Worm (Caenorhabditis elegans) whole organism, L1 larva: Measurements from ENCODE around the gene mpk-1.

Experiments used
- C04F5.9 ChIP-seq: sonication (generic microtip); optimal IDR thresholded peaks from 2 replicates; lab custom pipeline; 2016; ENCODE audit warnings: missing genetic modification characterization, missing compliant biosample characterization
- F16B12.6 ChIP-seq: fragments of 150-350 bp; optimal IDR thresholded peaks from 2 replicates; lab custom pipeline; 2014; ENCODE audit warnings: missing biosample characterization, missing genetic modification characterization
- aha-1 ChIP-seq: fragments of 150-350 bp; optimal IDR thresholded peaks from 2 replicates; lab custom pipeline; 2014; ENCODE audit warnings: missing biosample characterization, missing genetic modification characterization
- ama-1 ChIP-seq: fragments of 150-350 bp; optimal IDR thresholded peaks from 2 replicates; lab custom pipeline; 2014
- blmp-1 ChIP-seq: fragments of 150-350 bp; optimal IDR thresholded peaks from 2 replicates; lab custom pipeline; 2014; ENCODE audit warnings: missing biosample characterization, missing genetic modification characterization
- ceh-63 ChIP-seq: fragments of 200-800 bp; sonication (Bioruptor generic); optimal IDR thresholded peaks from 2 replicates; lab custom pipeline; 2018; ENCODE audit warnings: mild to moderate bottlenecking, missing genetic modification characterization, missing compliant biosample characterization
- ceh-82 ChIP-seq, 3 experiments: fragments of 150-350 bp in 1 of 3; sonication (generic microtip) in 2 of 3; optimal IDR thresholded peaks; 2 replicates each; lab custom pipeline; 2014 to 2017; ENCODE audit warnings: missing biosample characterization in 3 of 3, missing genetic modification characterization in 3 of 3
- ceh-90 ChIP-seq: sonication (generic microtip); optimal IDR thresholded peaks from 2 replicates; lab custom pipeline; 2016; ENCODE audit warnings: missing genetic modification characterization, missing compliant biosample characterization
- ces-1 ChIP-seq: fragments of 150-350 bp; optimal IDR thresholded peaks from 2 replicates; lab custom pipeline; 2014; ENCODE audit warnings: missing biosample characterization, missing genetic modification reagents, missing genetic modification characterization
- dsc-1 ChIP-seq: sonication (generic microtip); optimal IDR thresholded peaks from 2 replicates; lab custom pipeline; 2016; ENCODE audit warnings: mild to moderate bottlenecking, missing genetic modification characterization, missing compliant biosample characterization
- efl-1 ChIP-seq, 4 experiments: fragments of 150-350 bp; optimal IDR thresholded peaks in 3 of 4; peaks in 1 of 4; 1 replicate in 1 of 4; 2 replicates in 3 of 4; lab custom pipeline; 2014; ENCODE audit warnings: missing biosample characterization in 2 of 4, missing genetic modification characterization in 2 of 4, missing genetic modification reagents in 2 of 4
- elt-2 ChIP-seq: sonication (generic microtip); optimal IDR thresholded peaks from 2 replicates; lab custom pipeline; 2016; ENCODE audit warnings: missing genetic modification characterization, mild to moderate bottlenecking, inconsistent platforms, missing compliant biosample characterization, missing genetic modification reagents
- elt-3 ChIP-seq, 6 experiments: fragments of 150-350 bp in 1 of 6; sonication (generic microtip); optimal IDR thresholded peaks; 2 replicates each; lab custom pipeline; 2017 to 2018; ENCODE audit warnings: missing biosample characterization in 6 of 6, missing genetic modification characterization in 6 of 6, inconsistent platforms in 1 of 6
- ets-5 ChIP-seq: fragments of 200-800 bp; sonication (Bioruptor generic); IDR thresholded peaks from 2 replicates; pipeline ENCODE4 v1.3.6; 2022; ENCODE audit warnings: missing genetic modification characterization, missing compliant biosample characterization
- fkh-8 ChIP-seq: sonication (generic microtip); optimal IDR thresholded peaks from 2 replicates; lab custom pipeline; 2016; ENCODE audit warnings: mild to moderate bottlenecking, missing genetic modification characterization, missing compliant biosample characterization
- grh-1 ChIP-seq: fragments of 200-800 bp; sonication (Bioruptor generic); IDR thresholded peaks from 2 replicates; pipeline ENCODE4 v1.3.6; 2022; ENCODE audit warnings: missing genetic modification reagents, missing genetic modification characterization, missing compliant biosample characterization
- hlh-17 ChIP-seq: fragments of 200-800 bp; sonication (Bioruptor generic); optimal IDR thresholded peaks from 2 replicates; lab custom pipeline; 2018; ENCODE audit warnings: missing genetic modification characterization, mild to moderate bottlenecking, missing compliant biosample characterization, moderate library complexity, borderline replicate concordance
- hlh-4 ChIP-seq: sonication (generic microtip); optimal IDR thresholded peaks from 2 replicates; lab custom pipeline; 2016; ENCODE audit warnings: mild to moderate bottlenecking, missing genetic modification characterization, missing compliant biosample characterization
- jun-1 ChIP-seq: fragments of 150-350 bp; optimal IDR thresholded peaks from 2 replicates; lab custom pipeline; 2014; ENCODE audit warnings: missing biosample characterization, missing genetic modification reagents, missing genetic modification characterization
- lin-13 ChIP-seq: fragments of 150-350 bp; optimal IDR thresholded peaks from 2 replicates; lab custom pipeline; 2014; ENCODE audit warnings: missing biosample characterization, missing genetic modification reagents, missing genetic modification characterization
- lin-14 ChIP-seq: fragments of 200-800 bp; sonication (Bioruptor generic); optimal IDR thresholded peaks from 2 replicates; lab custom pipeline; 2018; ENCODE audit warnings: mild to moderate bottlenecking, missing genetic modification characterization, moderate library complexity, missing compliant biosample characterization
- lin-39 ChIP-seq: fragments of 150-350 bp; optimal IDR thresholded peaks from 2 replicates; lab custom pipeline; 2014; ENCODE audit warnings: missing biosample characterization, missing genetic modification reagents, missing genetic modification characterization
- lsy-2 ChIP-seq, 2 experiments: fragments of 150-350 bp; optimal IDR thresholded peaks; 2 replicates each; lab custom pipeline; 2014; ENCODE audit warnings: missing biosample characterization in 2 of 2, missing genetic modification characterization in 2 of 2
- mab-9 ChIP-seq: fragments of 200-800 bp; sonication (Bioruptor generic); IDR thresholded peaks from 2 replicates; pipeline ENCODE4 v1.3.6; 2022; ENCODE audit warnings: missing genetic modification reagents, missing genetic modification characterization, missing compliant biosample characterization
- mdl-1 ChIP-seq, 2 experiments: fragments of 150-350 bp; optimal IDR thresholded peaks; 2 replicates each; lab custom pipeline; 2014 to 2017; ENCODE audit warnings: missing biosample characterization in 2 of 2, missing genetic modification characterization in 2 of 2, inconsistent platforms in 1 of 2
- mep-1 ChIP-seq: fragments of 150-350 bp; optimal IDR thresholded peaks from 2 replicates; lab custom pipeline; 2014; ENCODE audit warnings: missing biosample characterization, missing genetic modification characterization
- nhr-12 ChIP-seq: sonication (generic microtip); optimal IDR thresholded peaks from 2 replicates; lab custom pipeline; 2017; ENCODE audit warnings: missing biosample characterization, missing genetic modification characterization
- nhr-19 ChIP-seq: fragments of 200-800 bp; sonication (Bioruptor generic); conservative IDR thresholded peaks from 2 replicates; pipeline ENCODE4 v1.3.6; 2022; ENCODE audit warnings: missing genetic modification characterization, missing compliant biosample characterization
- nhr-20 ChIP-seq: sonication (generic microtip); optimal IDR thresholded peaks from 2 replicates; lab custom pipeline; 2016; ENCODE audit warnings: mild to moderate bottlenecking, missing genetic modification characterization, missing compliant biosample characterization
- nhr-237 ChIP-seq: fragments of 150-350 bp; optimal IDR thresholded peaks from 2 replicates; lab custom pipeline; 2014; ENCODE audit warnings: missing biosample characterization, missing genetic modification characterization
- nhr-28 ChIP-seq: fragments of 150-350 bp; optimal IDR thresholded peaks from 2 replicates; lab custom pipeline; 2014; ENCODE audit warnings: missing biosample characterization, missing genetic modification characterization
- nhr-47 ChIP-seq: sonication (generic microtip); optimal IDR thresholded peaks from 2 replicates; lab custom pipeline; 2016; ENCODE audit warnings: mild to moderate bottlenecking, missing genetic modification characterization, moderate library complexity, missing compliant biosample characterization
- nhr-76 ChIP-seq: sonication (generic microtip); optimal IDR thresholded peaks from 2 replicates; lab custom pipeline; 2017; ENCODE audit warnings: missing biosample characterization, missing genetic modification characterization
- nhr-77 ChIP-seq: fragments of 150-350 bp; optimal IDR thresholded peaks from 2 replicates; lab custom pipeline; 2014; ENCODE audit warnings: missing biosample characterization, missing genetic modification characterization
- nhr-84 ChIP-seq: sonication (generic microtip); optimal IDR thresholded peaks from 2 replicates; lab custom pipeline; 2017; ENCODE audit warnings: missing biosample characterization, missing genetic modification characterization
- nhr-90 ChIP-seq: sonication (generic microtip); optimal IDR thresholded peaks from 2 replicates; lab custom pipeline; 2016; ENCODE audit warnings: mild to moderate bottlenecking, missing genetic modification characterization, missing compliant biosample characterization; ENCODE audit not compliant: poor library complexity
- pag-3 ChIP-seq: sonication (generic microtip); optimal IDR thresholded peaks from 2 replicates; lab custom pipeline; 2017; ENCODE audit warnings: missing genetic modification characterization, mild to moderate bottlenecking, missing compliant biosample characterization, antibody characterized with exemption, borderline replicate concordance; ENCODE audit not compliant: insufficient read depth
- pax-3 ChIP-seq: fragments of 200-800 bp; sonication (Bioruptor generic); optimal IDR thresholded peaks from 2 replicates; lab custom pipeline; 2018; ENCODE audit warnings: mild to moderate bottlenecking, missing genetic modification characterization, moderate library complexity, missing compliant biosample characterization
- pqm-1 ChIP-seq: sonication (generic microtip); optimal IDR thresholded peaks from 3 replicates; lab custom pipeline; 2017; ENCODE audit warnings: missing biosample characterization, missing genetic modification characterization
- rnt-1 ChIP-seq: sonication (generic microtip); optimal IDR thresholded peaks from 2 replicates; lab custom pipeline; 2016; ENCODE audit warnings: mild to moderate bottlenecking, missing genetic modification characterization, moderate library complexity, missing compliant biosample characterization
- skn-1 ChIP-seq: fragments of 150-350 bp; optimal IDR thresholded peaks from 2 replicates; lab custom pipeline; 2014; ENCODE audit warnings: missing biosample characterization, missing genetic modification characterization
- snpc-4 ChIP-seq: fragments of 150-350 bp; optimal IDR thresholded peaks from 2 replicates; lab custom pipeline; 2014; ENCODE audit warnings: missing biosample characterization, missing genetic modification characterization
- swsn-7 ChIP-seq: sonication (generic microtip); optimal IDR thresholded peaks from 2 replicates; lab custom pipeline; 2016; ENCODE audit warnings: missing genetic modification characterization, missing compliant biosample characterization
- tbx-2 ChIP-seq: sonication (generic microtip); optimal IDR thresholded peaks from 2 replicates; lab custom pipeline; 2016; ENCODE audit warnings: missing genetic modification characterization, missing compliant biosample characterization
- unc-130 ChIP-seq: fragments of 150-350 bp; optimal IDR thresholded peaks from 2 replicates; lab custom pipeline; 2017; ENCODE audit warnings: missing biosample characterization, missing genetic modification characterization, inconsistent platforms
- unc-30 ChIP-seq: sonication (generic microtip); optimal IDR thresholded peaks from 2 replicates; lab custom pipeline; 2017; ENCODE audit warnings: missing biosample characterization, missing genetic modification characterization
- unc-98 ChIP-seq: fragments of 200-800 bp; sonication (Bioruptor generic); IDR thresholded peaks from 2 replicates; pipeline ENCODE4 v1.3.6; 2022; ENCODE audit warnings: missing genetic modification characterization, missing compliant biosample characterization
- vab-15 ChIP-seq: sonication (generic microtip); optimal IDR thresholded peaks from 2 replicates; lab custom pipeline; 2017; ENCODE audit warnings: missing genotype, mild to moderate bottlenecking, missing genetic modification characterization, missing compliant biosample characterization
- xbp-1 ChIP-seq: sonication (generic microtip); optimal IDR thresholded peaks from 2 replicates; lab custom pipeline; 2016; ENCODE audit warnings: missing genetic modification characterization, missing compliant biosample characterization
- zag-1 ChIP-seq: fragments of 150-350 bp; optimal IDR thresholded peaks from 2 replicates; lab custom pipeline; 2014; ENCODE audit warnings: missing biosample characterization, missing genetic modification characterization
- zip-4 ChIP-seq: fragments of 200-800 bp; sonication (Bioruptor generic); optimal IDR thresholded peaks from 2 replicates; lab custom pipeline; 2018; ENCODE audit warnings: mild to moderate bottlenecking, missing genetic modification characterization, moderate library complexity, missing compliant biosample characterization
- ztf-11 ChIP-seq, 2 experiments: sonication (generic microtip); optimal IDR thresholded peaks; 2 replicates each; lab custom pipeline; 2016 to 2017; ENCODE audit warnings: missing genetic modification characterization in 2 of 2, missing biosample characterization in 1 of 2, missing compliant biosample characterization in 1 of 2
- ztf-4 ChIP-seq: fragments of 150-350 bp; optimal IDR thresholded peaks from 2 replicates; lab custom pipeline; 2014; ENCODE audit warnings: missing biosample characterization, missing genetic modification characterization

The mpk-1 gene

DNA sequence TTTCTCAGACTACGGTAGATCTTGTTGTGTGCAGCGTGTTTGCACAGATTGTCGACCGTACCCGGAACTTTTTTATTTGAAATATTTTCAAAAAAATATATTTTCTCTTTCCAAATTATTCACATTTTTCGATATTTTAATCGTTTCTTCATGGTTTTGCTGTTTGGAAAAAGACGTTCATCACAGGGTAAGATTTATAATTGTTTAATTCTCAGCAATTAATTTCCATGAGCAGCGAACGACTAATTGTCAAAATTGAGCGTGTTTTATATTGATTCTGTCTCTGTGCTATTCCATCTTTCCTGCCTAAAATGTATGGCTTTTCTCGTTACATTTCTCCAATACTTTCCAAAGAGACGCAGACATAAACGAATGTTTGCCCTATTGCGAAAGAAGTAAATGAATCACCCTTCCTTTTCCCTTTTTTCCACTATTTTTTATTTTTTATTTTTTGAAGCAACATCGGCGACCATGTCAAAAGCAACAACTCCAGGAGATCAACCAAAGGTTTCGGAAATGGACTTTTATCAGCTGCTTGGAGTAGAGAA lies 36.7 kb downstream of the mpk-1 start, which contains the start of gene dnj-16 (continued):
- TF ChIP-seq hlh-17 (GFP tag; lab: Kevin White, UChicago) (no peak), mdl-1 (tag; optimal IDR thresholded peaks at IDR 0.05; lab: Kevin White, UChicago) (no peak), nhr-237 (tag; lab: Kevin White, UChicago) (peak; percentile 25), ama-1 (lab: Kevin White, UChicago) (no peak), nhr-77 (no peak), swsn-7 (tag; lab: Kevin White, UChicago) (no peak), aha-1 (no peak), fkh-8 (tag; lab: Kevin White, UChicago) (no peak), efl-1 (optimal IDR thresholded peaks at IDR 0.05; lab: Kevin White, UChicago) (peak; percentile 24 to 41), efl-1 (GFP tag; optimal IDR thresholded peaks at IDR 0.05 in 1 of 2; lab: Kevin White, UChicago) (peak; percentile 15 to 86), lin-13 (no peak), rnt-1 (tag; lab: Kevin White, UChicago) (peak; percentile 24), ets-5 (GFP tag; lab: Robert Waterston, UW) (no peak), unc-130 (tag; lab: Kevin White, UChicago) (no peak), ztf-11 (tag; optimal IDR thresholded peaks at IDR 0.05; lab: Kevin White, UChicago) (no peak), snpc-4 (tag; lab: Kevin White, UChicago) (no peak), nhr-47 (peak; percentile 8), lin-14 (GFP tag; lab: Kevin White, UChicago) (peak; percentile 66), nhr-19 (GFP tag; lab: Robert Waterston, UW) (no peak), nhr-28 (tag; lab: Kevin White, UChicago) (no peak), mab-9 (GFP tag; lab: Robert Waterston, UW) (no peak), nhr-84 (no peak), jun-1 (tag; lab: Kevin White, UChicago) (peak; percentile 18), skn-1 (peak; percentile 29), ceh-90 (no peak), nhr-90 (no peak), mep-1 (peak; percentile 60), blmp-1 (tag; lab: Kevin White, UChicago) (peak; percentile 80), elt-2 (tag; lab: Kevin White, UChicago) (no peak), F16B12.6 (tag; lab: Kevin White, UChicago) (no peak), zip-4 (GFP tag; lab: Kevin White, UChicago) (peak; percentile 34), hlh-4 (tag; lab: Kevin White, UChicago) (no peak), elt-3 (tag; optimal IDR thresholded peaks at IDR 0.05; lab: Kevin White, UChicago) (no peak), nhr-20 (no peak), pqm-1 (no peak), zag-1 (tag; lab: Kevin White, UChicago) (no peak), lin-39 (tag; lab: Kevin White, UChicago) (no peak), ces-1 (GFP tag; lab: Kevin White, UChicago) (no peak), dsc-1 (tag; lab: Kevin White, UChicago) (no peak), C04F5.9 (tag; lab: Kevin White, UChicago) (no peak), nhr-76 (tag; lab: Kevin White, UChicago) (no peak), tbx-2 (no peak), xbp-1 (no peak), pag-3 (tag; lab: Kevin White, UChicago) (no peak), unc-98 (no peak), lsy-2 (tag; optimal IDR thresholded peaks at IDR 0.05; lab: Kevin White, UChicago) (peak; percentile 14 to 62), pax-3 (no peak), vab-15 (tag; lab: Kevin White, UChicago) (no peak), grh-1 (GFP tag; lab: Robert Waterston, UW) (no peak), ceh-63 (GFP tag; lab: Kevin White, UChicago) (no peak), ztf-4 (tag; lab: Kevin White, UChicago) (no peak), nhr-12 (tag; lab: Kevin White, UChicago) (no peak), ceh-82 (tag; optimal IDR thresholded peaks at IDR 0.05; lab: Kevin White, UChicago) (peak; percentile 12 to 73 (median 14)), unc-30 (tag; lab: Kevin White, UChicago) (no peak)
